Worm (Caenorhabditis elegans) whole organism, mixed stage, embryonic: ENCODE measurements around the gene plc-4.

ENCODE experiments used
- nhr-76 ChIP-seq: sonication (generic microtip); optimal IDR thresholded peaks from 2 replicates; lab custom pipeline; 2017; ENCODE audit warnings: missing biosample characterization, missing genetic modification characterization
- unc-62 ChIP-seq: fragments of 150-350 bp; optimal IDR thresholded peaks from 2 replicates; lab custom pipeline; 2014; ENCODE audit warnings: missing biosample characterization, missing genetic modification reagents, missing genetic modification characterization

ce11 chrIV:7508850-7509249 lies 3.6 kb downstream of the plc-4 start:
- no peak for TF ChIP-seq unc-62
- no peak for TF ChIP-seq nhr-76 (tag; lab: Kevin White, UChicago)
